Fruit fly (Drosophila melanogaster): ENCODE results near the gene CG33769.
"Not testable (repeated sequence)": the region's sequence is repeated elsewhere in the genome, so short reads cannot be mapped to it uniquely, and the experiment has no call there.

CG33769 gene

dm6 chr3L:22692428-22692827, 44.7 kb downstream of the CG33769 start, which contains the start of gene CG14454:
TSS of gene CG14454 (minus strand) at chr3L:22692528.
- not testable (repeated sequence) for TF ChIP-seq CG34367 (tag; optimal IDR thresholded peaks at IDR 0.05); CG32121 (GFP tag; IDR thresholded peaks at IDR 0.05); CG8159 (tag; optimal IDR thresholded peaks at IDR 0.05)

- TF ChIP-seq gl (tag; optimal IDR thresholded peaks at IDR 0.05) (no peak), CG15710 (tag; optimal IDR thresholded peaks at IDR 0.05) (no peak), D1 (tag; optimal IDR thresholded peaks at IDR 0.05) (no peak), CG4496 (GFP tag; IDR thresholded peaks at IDR 0.05) (no peak), Ets98B (GFP tag; IDR thresholded peaks at IDR 0.05) (no peak), fd96Ca (GFP tag; IDR thresholded peaks at IDR 0.05) (no peak), CG12605 (GFP tag; IDR thresholded peaks at IDR 0.05) (no peak), CG9948 (tag; optimal IDR thresholded peaks at IDR 0.05) (no peak), CG32121 (GFP tag; IDR thresholded peaks at IDR 0.05) (no peak), CG14655 (GFP tag; optimal IDR thresholded peaks at IDR 0.05) (no peak)
These were observed 46.0 kb downstream of the CG33769 start, which contains the start of the genes CG12546 and CG14453 for dm6 chr3L:22693712-22694111. TSS of gene CG12546 (minus strand) at chr3L:22693812. TSS of gene CG14453 (plus strand) at chr3L:22694083.

dm6 chr3L:22695653-22696052, 47.9 kb downstream of the CG33769 start, which contains the start of gene CG14452:
TSS of gene CG14452 (plus strand) at chr3L:22695953.
- TF ChIP-seq CG14655 (GFP tag; optimal IDR thresholded peaks at IDR 0.05) (no peak), fd96Ca (GFP tag; IDR thresholded peaks at IDR 0.05) (no peak), CG15710 (tag; optimal IDR thresholded peaks at IDR 0.05) (no peak), Snoo (tag; optimal IDR thresholded peaks at IDR 0.05) (no peak), Pif1B (GFP tag; optimal IDR thresholded peaks at IDR 0.05) (no peak), rn (GFP tag; IDR thresholded peaks at IDR 0.05) (no peak)

DNA sequence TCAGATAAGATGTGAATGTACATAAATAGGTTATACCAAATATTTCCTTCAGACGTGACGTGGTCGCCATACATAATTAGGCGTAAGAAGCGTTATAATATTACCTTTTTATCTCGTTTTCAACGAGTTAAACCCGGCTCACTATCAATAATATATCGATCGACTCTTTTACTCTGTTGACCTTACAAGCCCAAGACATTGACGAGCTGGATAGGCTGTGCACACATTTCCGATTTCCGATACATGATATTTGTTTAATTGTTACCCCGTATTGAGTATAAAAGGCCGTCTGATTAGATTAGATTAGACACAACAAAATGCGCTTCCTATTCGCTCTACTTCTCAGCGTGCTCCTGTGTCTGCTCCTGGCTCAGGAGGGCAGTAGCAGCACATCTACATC, 49.2 kb downstream of the CG33769 start, which contains the start of gene CG32453:
Gene CG32453 (plus strand): TSS at position 301 of the 400 bp plus-strand sequence.
- TF ChIP-seq CG14655 (GFP tag; optimal IDR thresholded peaks at IDR 0.05); gl (tag; optimal IDR thresholded peaks at IDR 0.05); fd96Ca (GFP tag; IDR thresholded peaks at IDR 0.05): not testable (repeated sequence)

Measured in whole organism, pupa.